Fruit fly (Drosophila melanogaster) whole organism, embryonic: ENCODE results near the gene Sem1.
A peak's percentile ranks its signal among the peaks of the same experiment; 100 is the strongest.

Experiments used
- Adf1 ChIP-seq: fragments of 200-800 bp; sonication (Bioruptor generic); IDR thresholded peaks from 2 replicates; pipeline ENCODE4 v1.3.6; 2022; ENCODE audit warnings: missing biosample characterization, missing genetic modification characterization
- Atf3 ChIP-seq: fragments of 200-800 bp; sonication (Bioruptor generic); optimal IDR thresholded peaks from 3 replicates; lab custom pipeline; 2016; ENCODE audit warnings: missing biosample characterization, missing genetic modification characterization
- C15 ChIP-seq: fragments of 200-800 bp; sonication (Bioruptor generic); IDR thresholded peaks from 3 replicates; pipeline ENCODE4 v1.3.6; 2022; ENCODE audit warnings: missing biosample characterization, missing genetic modification characterization
- CG10431 ChIP-seq: fragments of 200-800 bp; sonication (Bioruptor generic); optimal IDR thresholded peaks from 3 replicates; lab custom pipeline; 2018; ENCODE audit warnings: missing biosample characterization, mild to moderate bottlenecking, missing genetic modification characterization
- CG10462 ChIP-seq: fragments of 200-800 bp; sonication (Bioruptor generic); optimal IDR thresholded peaks from 2 replicates; lab custom pipeline; 2016; ENCODE audit warnings: missing biosample characterization, missing genetic modification characterization
- CG11085 ChIP-seq: fragments of 200-800 bp; sonication (Bioruptor generic); IDR thresholded peaks from 2 replicates; pipeline ENCODE4 v1.3.6; 2022; ENCODE audit warnings: missing biosample characterization, missing genetic modification characterization
- CG12744 ChIP-seq: fragments of 200-800 bp; sonication (Bioruptor generic); optimal IDR thresholded peaks from 2 replicates; lab custom pipeline; 2016; ENCODE audit warnings: missing biosample characterization, missing genetic modification characterization
- CG13894 ChIP-seq: fragments of 200-800 bp; sonication (Bioruptor generic); optimal IDR thresholded peaks from 3 replicates; lab custom pipeline; 2018; ENCODE audit warnings: missing biosample characterization, mild to moderate bottlenecking, missing genetic modification characterization, moderate library complexity
- CG14441 ChIP-seq: fragments of 200-800 bp; sonication (Bioruptor generic); IDR thresholded peaks from 2 replicates; pipeline ENCODE4 v1.3.6; 2022; ENCODE audit warnings: missing biosample characterization, missing genetic modification characterization
- CG14667 ChIP-seq: fragments of 200-800 bp; sonication (Bioruptor generic); IDR thresholded peaks from 2 replicates; pipeline ENCODE4 v1.3.6; 2022; ENCODE audit warnings: missing biosample characterization, missing genetic modification characterization
- CG15011 ChIP-seq: fragments of 200-800 bp; sonication (Bioruptor generic); optimal IDR thresholded peaks from 3 replicates; lab custom pipeline; 2018; ENCODE audit warnings: missing biosample characterization, mild to moderate bottlenecking, missing genetic modification characterization
- CG15601 ChIP-seq: fragments of 200-800 bp; sonication (Bioruptor generic); optimal IDR thresholded peaks from 3 replicates; lab custom pipeline; 2019; ENCODE audit warnings: missing biosample characterization, mild to moderate bottlenecking, missing genetic modification characterization, moderate library complexity
- CG16813 ChIP-seq: fragments of 200-800 bp; sonication (Bioruptor generic); IDR thresholded peaks from 3 replicates; pipeline ENCODE4 v1.3.6; 2022; ENCODE audit warnings: missing biosample characterization, missing genetic modification characterization; ENCODE audit not compliant: partially characterized antibody
- CG17912 ChIP-seq: fragments of 200-800 bp; sonication (Bioruptor generic); optimal IDR thresholded peaks from 2 replicates; lab custom pipeline; 2018; ENCODE audit warnings: missing biosample characterization, mild to moderate bottlenecking, missing genetic modification characterization
- CG1792 ChIP-seq: fragments of 200-800 bp; sonication (Bioruptor generic); optimal IDR thresholded peaks from 2 replicates; lab custom pipeline; 2016; ENCODE audit warnings: missing biosample characterization, missing genetic modification characterization
- CG2129 ChIP-seq: fragments of 200-800 bp; sonication (Bioruptor generic); IDR thresholded peaks from 2 replicates; pipeline ENCODE4 v1.3.6; 2022; ENCODE audit warnings: missing biosample characterization, missing genetic modification characterization; ENCODE audit not compliant: partially characterized antibody
- CG31441 ChIP-seq: fragments of 200-800 bp; sonication (Bioruptor generic); IDR thresholded peaks from 2 replicates; pipeline ENCODE4 v1.3.6; 2022; ENCODE audit warnings: missing biosample characterization, missing genetic modification characterization
- CG3847 ChIP-seq: fragments of 200-800 bp; sonication (Bioruptor generic); IDR thresholded peaks from 2 replicates; pipeline ENCODE4 v1.3.6; 2022; ENCODE audit warnings: missing biosample characterization, missing genetic modification characterization
- CG6175 ChIP-seq: fragments of 200-800 bp; sonication (Bioruptor generic); IDR thresholded peaks from 3 replicates; pipeline ENCODE4 v1.3.6; 2022; ENCODE audit warnings: missing biosample characterization, missing genetic modification characterization
- CG6654 ChIP-seq: fragments of 200-800 bp; sonication (Bioruptor generic); optimal IDR thresholded peaks from 2 replicates; lab custom pipeline; 2017; ENCODE audit warnings: missing biosample characterization, mild to moderate bottlenecking, missing genetic modification characterization
- CG6683 ChIP-seq: fragments of 200-800 bp; sonication (Bioruptor generic); optimal IDR thresholded peaks from 2 replicates; lab custom pipeline; 2017; ENCODE audit warnings: missing biosample characterization, mild to moderate bottlenecking, missing genetic modification characterization, missing genetic modification reagents
- CG6765 ChIP-seq: fragments of 200-800 bp; sonication (Bioruptor generic); optimal IDR thresholded peaks from 3 replicates; lab custom pipeline; 2017; ENCODE audit warnings: missing biosample characterization, mild to moderate bottlenecking, missing genetic modification characterization
- CG7372 ChIP-seq: fragments of 200-800 bp; sonication (Bioruptor generic); IDR thresholded peaks from 2 replicates; pipeline ENCODE4 v1.3.6; 2022; ENCODE audit warnings: missing biosample characterization, missing genetic modification characterization
- CG8359 ChIP-seq: fragments of 200-800 bp; sonication (Bioruptor generic); optimal IDR thresholded peaks from 2 replicates; lab custom pipeline; 2017; ENCODE audit warnings: missing biosample characterization, mild to moderate bottlenecking, missing genetic modification characterization, borderline replicate concordance
- D ChIP-seq, 2 experiments: fragments of 200-800 bp in 1 of 2; fragments of >200 bp in 1 of 2; sonication (Bioruptor generic) in 1 of 2; optimal IDR thresholded peaks; 2 replicates in 1 of 2; 3 replicates in 1 of 2; lab custom pipeline; 2017; ENCODE audit warnings: mild to moderate bottlenecking in 1 of 2, missing biosample characterization in 1 of 2, missing genetic modification characterization in 1 of 2, missing genetic modification reagents in 1 of 2
- Fer2 ChIP-seq: fragments of 200-800 bp; sonication (Bioruptor generic); optimal IDR thresholded peaks from 2 replicates; lab custom pipeline; 2018; ENCODE audit warnings: missing biosample characterization, mild to moderate bottlenecking, missing genetic modification characterization, moderate library complexity
- Meics ChIP-seq: fragments of 200-800 bp; sonication (Bioruptor generic); optimal IDR thresholded peaks from 2 replicates; lab custom pipeline; 2017; ENCODE audit warnings: missing biosample characterization, mild to moderate bottlenecking, missing genetic modification characterization
- NfI ChIP-seq: fragments of 200-800 bp; sonication (Bioruptor generic); optimal IDR thresholded peaks from 3 replicates; lab custom pipeline; 2018; ENCODE audit warnings: missing biosample characterization, mild to moderate bottlenecking, missing genetic modification characterization, moderate library complexity
- Opbp ChIP-seq: fragments of 200-800 bp; sonication (Bioruptor generic); IDR thresholded peaks from 3 replicates; pipeline ENCODE4 v1.3.6; 2022; ENCODE audit warnings: missing biosample characterization, missing genetic modification characterization; ENCODE audit not compliant: partially characterized antibody
- Side ChIP-seq: fragments of 200-800 bp; sonication (Bioruptor generic); optimal IDR thresholded peaks from 2 replicates; lab custom pipeline; 2016; ENCODE audit warnings: missing biosample characterization, missing genetic modification characterization
- Sox100B ChIP-seq: fragments of 200-800 bp; sonication (Bioruptor generic); optimal IDR thresholded peaks from 3 replicates; lab custom pipeline; 2018; ENCODE audit warnings: missing biosample characterization, mild to moderate bottlenecking, missing genetic modification characterization
- Taf1 ChIP-seq: fragments of 200-800 bp; sonication (Bioruptor generic); IDR thresholded peaks from 2 replicates; pipeline ENCODE4 v1.3.6; 2022; ENCODE audit warnings: missing biosample characterization, missing genetic modification characterization
- bigmax ChIP-seq: fragments of 200-800 bp; sonication (Bioruptor generic); optimal IDR thresholded peaks from 2 replicates; lab custom pipeline; 2018; ENCODE audit warnings: missing biosample characterization, mild to moderate bottlenecking, missing genetic modification characterization
- btn ChIP-seq: fragments of 200-800 bp; sonication (Bioruptor generic); optimal IDR thresholded peaks from 2 replicates; lab custom pipeline; 2016; ENCODE audit warnings: missing biosample characterization, missing genetic modification characterization
- chm ChIP-seq: fragments of 200-800 bp; sonication (Bioruptor generic); IDR thresholded peaks from 2 replicates; pipeline ENCODE4 v1.3.6; 2022; ENCODE audit warnings: missing biosample characterization, missing genetic modification characterization
- crc ChIP-seq: fragments of 200-800 bp; sonication (Bioruptor generic); optimal IDR thresholded peaks from 2 replicates; lab custom pipeline; 2016; ENCODE audit warnings: missing biosample characterization, missing genetic modification characterization
- eve ChIP-seq, 2 experiments: fragments of >200 bp; optimal IDR thresholded peaks; 2 replicates each; lab custom pipeline; 2017; ENCODE audit warnings: missing biosample characterization in 2 of 2, missing genetic modification characterization in 2 of 2
- gfzf ChIP-seq: fragments of 200-800 bp; sonication (Bioruptor generic); optimal IDR thresholded peaks from 2 replicates; lab custom pipeline; 2016; ENCODE audit warnings: missing biosample characterization, mild to moderate bottlenecking, missing genetic modification characterization, moderate library complexity
- hbn ChIP-seq: fragments of 200-800 bp; sonication (Bioruptor generic); IDR thresholded peaks from 2 replicates; pipeline ENCODE4 v1.3.6; 2022; ENCODE audit warnings: missing biosample characterization, missing genetic modification characterization; ENCODE audit not compliant: partially characterized antibody
- klu ChIP-seq: fragments of 200-800 bp; sonication (Bioruptor generic); IDR thresholded peaks from 2 replicates; pipeline ENCODE4 v1.3.6; 2022; ENCODE audit warnings: missing biosample characterization, missing genetic modification characterization
- nau ChIP-seq: fragments of 200-800 bp; sonication (Bioruptor generic); optimal IDR thresholded peaks from 3 replicates; lab custom pipeline; 2017; ENCODE audit warnings: missing biosample characterization, mild to moderate bottlenecking, missing genetic modification characterization, missing genetic modification reagents
- nerfin-1 ChIP-seq: fragments of 200-800 bp; sonication (Bioruptor generic); optimal IDR thresholded peaks from 3 replicates; lab custom pipeline; 2019; ENCODE audit warnings: missing biosample characterization, mild to moderate bottlenecking, missing genetic modification characterization, moderate library complexity
- pros ChIP-seq: fragments of 200-800 bp; sonication (Bioruptor generic); optimal IDR thresholded peaks from 3 replicates; lab custom pipeline; 2019; ENCODE audit warnings: missing biosample characterization, mild to moderate bottlenecking, missing genetic modification characterization, moderate library complexity
- pum ChIP-seq: fragments of 200-800 bp; sonication (Bioruptor generic); optimal IDR thresholded peaks from 2 replicates; lab custom pipeline; 2016; ENCODE audit warnings: missing biosample characterization, missing genetic modification characterization
- row ChIP-seq: fragments of 200-800 bp; sonication (Bioruptor generic); IDR thresholded peaks from 3 replicates; pipeline ENCODE4 v1.3.6; 2022; ENCODE audit warnings: missing biosample characterization, missing genetic modification characterization
- stc ChIP-seq: fragments of 200-800 bp; sonication (Bioruptor generic); IDR thresholded peaks from 2 replicates; pipeline ENCODE4 v1.3.6; 2022; ENCODE audit warnings: missing biosample characterization, missing genetic modification characterization
- stwl ChIP-seq: fragments of 200-800 bp; sonication (Bioruptor generic); optimal IDR thresholded peaks from 3 replicates; lab custom pipeline; 2018; ENCODE audit warnings: missing biosample characterization, mild to moderate bottlenecking, missing genetic modification characterization, moderate library complexity
- tll ChIP-seq, 2 experiments: fragments of 200-800 bp in 1 of 2; fragments of >200 bp in 1 of 2; sonication (Bioruptor generic) in 1 of 2; optimal IDR thresholded peaks; 2 replicates each; lab custom pipeline; 2017 to 2019; ENCODE audit warnings: missing biosample characterization in 2 of 2, missing genetic modification characterization in 2 of 2, mild to moderate bottlenecking in 1 of 2, moderate library complexity in 1 of 2
- trem ChIP-seq: fragments of 200-800 bp; optimal IDR thresholded peaks from 3 replicates; lab custom pipeline; 2019; ENCODE audit warnings: missing biosample characterization, mild to moderate bottlenecking, missing genetic modification characterization, moderate library complexity
- wor ChIP-seq: fragments of 200-800 bp; sonication (Bioruptor generic); IDR thresholded peaks from 2 replicates; pipeline ENCODE4 v1.3.6; 2022; ENCODE audit warnings: missing biosample characterization, missing genetic modification characterization

The Sem1 gene

DNA sequence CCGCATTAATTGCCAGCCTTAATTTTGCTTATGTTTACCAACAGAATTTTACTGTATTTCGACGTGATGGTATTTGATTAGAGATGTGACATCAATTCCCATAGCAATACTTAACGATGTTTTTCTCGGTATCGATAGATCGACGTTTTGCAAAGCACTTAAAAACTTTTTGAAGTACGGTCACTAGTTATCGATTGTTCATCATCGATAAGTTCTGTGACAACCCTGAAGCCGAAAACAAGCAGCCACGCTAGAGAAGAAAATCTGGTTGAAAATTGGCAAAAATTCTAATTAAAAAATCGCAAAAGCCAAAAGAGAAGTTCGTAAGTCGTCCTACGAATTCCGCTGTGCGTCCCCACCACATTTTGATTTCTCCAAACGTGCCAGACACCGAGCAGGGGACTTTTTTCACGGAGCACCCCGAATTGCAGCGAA lies 31.3 kb upstream of the Sem1 start, which contains the start of the genes Rab30 and Caper (continued):
- peak; percentile 76 for TF ChIP-seq trem (tag; lab: Kevin White, UChicago)
- no peak for TF ChIP-seq Fer2
- TF ChIP-seq Side (GFP tag; lab: Kevin White, UChicago), result peak; percentile 56
- TF ChIP-seq CG14667, result no peak
- no peak for TF ChIP-seq CG11085 (GFP tag; lab: Robert Waterston, UW)
- TF ChIP-seq hbn, result peak; percentile 97
- peak; percentile 94 for TF ChIP-seq CG2129 (GFP tag; lab: Robert Waterston, UW)
- TF ChIP-seq Sox100B, result no peak
- no peak for TF ChIP-seq D (optimal IDR thresholded peaks at IDR 0.05; lab: Kevin White, UChicago)
- TF ChIP-seq D (GFP tag; optimal IDR thresholded peaks at IDR 0.05; lab: Kevin White, UChicago), result no peak
- TF ChIP-seq CG12744 (GFP tag; lab: Kevin White, UChicago), result peak; percentile 62
- TF ChIP-seq CG6683 (GFP tag; lab: Kevin White, UChicago), result no peak
- TF ChIP-seq C15 (GFP tag; lab: Robert Waterston, UW), result no peak
- TF ChIP-seq CG13894 (tag; lab: Kevin White, UChicago), result peak; percentile 70
- no peak for TF ChIP-seq CG8359 (GFP tag; lab: Kevin White, UChicago)
- TF ChIP-seq CG6654 (GFP tag; lab: Kevin White, UChicago), result no peak
- peak; percentile 98 for TF ChIP-seq nerfin-1
- TF ChIP-seq CG6175 (GFP tag; lab: Robert Waterston, UW), result no peak
- TF ChIP-seq NfI (GFP tag; lab: Kevin White, UChicago), result peak; percentile 47
- peak; percentile 54 for TF ChIP-seq Adf1 (GFP tag; lab: Robert Waterston, UW)
- TF ChIP-seq CG7372 (GFP tag; lab: Robert Waterston, UW), result peak; percentile 46; the same call in 1 of the 2 replicates
- TF ChIP-seq stwl (tag; lab: Kevin White, UChicago), result peak; percentile 89
- TF ChIP-seq bigmax (GFP tag; lab: Kevin White, UChicago), result no peak
- peak; percentile 45 for TF ChIP-seq gfzf (GFP tag; lab: Kevin White, UChicago)
- peak; percentile 98 for TF ChIP-seq CG16813 (GFP tag; lab: Robert Waterston, UW)
- TF ChIP-seq CG10462 (GFP tag; lab: Kevin White, UChicago), result no peak
- peak; percentile 74 for TF ChIP-seq CG3847 (GFP tag; lab: Robert Waterston, UW)
- TF ChIP-seq tll (GFP tag; optimal IDR thresholded peaks at IDR 0.05; lab: Kevin White, UChicago), result peak in 1 of 2 experiments; percentile 6
- no peak for TF ChIP-seq nau (GFP tag; lab: Kevin White, UChicago)
- peak; percentile 54 for TF ChIP-seq pum
- no peak for TF ChIP-seq wor
- 0 out of 2 replicates have a peak, but pooled peaks have one; percentile 16 for TF ChIP-seq chm (GFP tag; lab: Robert Waterston, UW)
- no peak for TF ChIP-seq CG10431 (GFP tag; lab: Kevin White, UChicago)
- TF ChIP-seq Taf1 (GFP tag; lab: Robert Waterston, UW), result 0 out of 2 replicates have a peak, but pooled peaks have one; percentile 38
- TF ChIP-seq CG1792 (GFP tag; lab: Kevin White, UChicago), result peak; percentile 40
- TF ChIP-seq btn, result no peak
- peak; percentile 26 for TF ChIP-seq CG17912
- no peak for TF ChIP-seq crc
- no peak for TF ChIP-seq eve (GFP tag; optimal IDR thresholded peaks at IDR 0.05; lab: Kevin White, UChicago)
- peak; percentile 50 for TF ChIP-seq CG14441
- TF ChIP-seq stc (GFP tag; lab: Robert Waterston, UW), result no peak
- TF ChIP-seq CG6765 (GFP tag; lab: Kevin White, UChicago), result no peak
- peak; percentile 72 for TF ChIP-seq row (GFP tag; lab: Robert Waterston, UW)
- TF ChIP-seq klu (GFP tag; lab: Robert Waterston, UW), result 0 out of 2 replicates have a peak, but pooled peaks have one; percentile 28
- TF ChIP-seq pros, result no peak
- TF ChIP-seq CG15601 (tag; lab: Kevin White, UChicago), result peak; percentile 49
- peak; percentile 99 for TF ChIP-seq Opbp (GFP tag; lab: Robert Waterston, UW)
- TF ChIP-seq CG15011 (GFP tag; lab: Kevin White, UChicago), result no peak
- no peak for TF ChIP-seq Meics (GFP tag; lab: Kevin White, UChicago)
- peak; percentile 5 for TF ChIP-seq Atf3 (GFP tag; lab: Kevin White, UChicago)
- TF ChIP-seq CG31441 (GFP tag; lab: Robert Waterston, UW), result no peak
